Worm (Caenorhabditis elegans) whole organism, early embryonic: ENCODE measurements around the gene dtmk-1.

Source experiments
- B0310.2 ChIP-seq: sonication (generic microtip); optimal IDR thresholded peaks from 2 replicates; lab custom pipeline; 2016; ENCODE audit warnings: mild to moderate bottlenecking, missing genetic modification characterization, missing compliant biosample characterization
- F13C5.2 ChIP-seq: sonication (generic microtip); optimal IDR thresholded peaks from 2 replicates; lab custom pipeline; 2017; ENCODE audit warnings: mild to moderate bottlenecking, missing genetic modification characterization, inconsistent platforms, missing compliant biosample characterization
- aly-1 ChIP-seq: sonication (generic microtip); optimal IDR thresholded peaks from 2 replicates; lab custom pipeline; 2016; ENCODE audit warnings: missing genetic modification characterization, missing compliant biosample characterization
- ama-1 ChIP-seq: fragments of 150-350 bp; optimal IDR thresholded peaks from 2 replicates; lab custom pipeline; 2014
- ceh-13 ChIP-seq: fragments of 200-800 bp; sonication (Bioruptor generic); optimal IDR thresholded peaks from 2 replicates; lab custom pipeline; 2018; ENCODE audit warnings: mild to moderate bottlenecking, missing genetic modification characterization, missing compliant biosample characterization
- ceh-36 ChIP-seq: sonication (generic microtip); optimal IDR thresholded peaks from 2 replicates; lab custom pipeline; 2016; ENCODE audit warnings: missing genetic modification characterization, inconsistent platforms, missing compliant biosample characterization
- ets-7 ChIP-seq: sonication (generic microtip); optimal IDR thresholded peaks from 2 replicates; lab custom pipeline; 2016; ENCODE audit warnings: missing genotype, missing genetic modification characterization, missing compliant biosample characterization
- flt-1 ChIP-seq: fragments of 200-800 bp; sonication (Bioruptor generic); IDR thresholded peaks from 2 replicates; pipeline ENCODE4 v1.3.6; 2022; ENCODE audit warnings: missing genetic modification characterization, missing compliant biosample characterization
- hmbx-1 ChIP-seq: sonication (generic microtip); optimal IDR thresholded peaks from 2 replicates; lab custom pipeline; 2016; ENCODE audit warnings: mild to moderate bottlenecking, missing genetic modification characterization, missing compliant biosample characterization
- hmg-4 ChIP-seq: fragments of 200-800 bp; sonication (Bioruptor generic); optimal IDR thresholded peaks from 2 replicates; lab custom pipeline; 2018; ENCODE audit warnings: mild to moderate bottlenecking, missing genetic modification characterization, missing compliant biosample characterization
- hnd-1 ChIP-seq: sonication (generic microtip); optimal IDR thresholded peaks from 2 replicates; lab custom pipeline; 2016; ENCODE audit warnings: missing genetic modification characterization, missing compliant biosample characterization
- pes-1 ChIP-seq: fragments of 200-800 bp; sonication (Bioruptor generic); IDR thresholded peaks from 2 replicates; pipeline ENCODE4 v1.3.6; 2022; ENCODE audit warnings: missing genetic modification reagents, missing genetic modification characterization, missing compliant biosample characterization
- scrt-1 ChIP-seq: fragments of 200-800 bp; sonication (Bioruptor generic); IDR thresholded peaks from 2 replicates; pipeline ENCODE4 v1.3.6; 2022; ENCODE audit warnings: missing genetic modification characterization, missing compliant biosample characterization
- sea-1 ChIP-seq: fragments of 200-800 bp; sonication (Bioruptor generic); conservative IDR thresholded peaks from 2 replicates; pipeline ENCODE4 v1.3.6; 2022; ENCODE audit warnings: missing genetic modification characterization, missing compliant biosample characterization
- tbx-11 ChIP-seq: fragments of 200-800 bp; sonication (Bioruptor generic); IDR thresholded peaks from 2 replicates; pipeline ENCODE4 v1.3.6; 2022; ENCODE audit warnings: missing genetic modification characterization, missing compliant biosample characterization
- tbx-37 ChIP-seq: fragments of 200-800 bp; sonication (Bioruptor generic); conservative IDR thresholded peaks from 2 replicates; pipeline ENCODE4 v1.3.6; 2022; ENCODE audit warnings: missing genetic modification reagents, missing genetic modification characterization, missing compliant biosample characterization
- tra-4 ChIP-seq: sonication (generic microtip); optimal IDR thresholded peaks from 2 replicates; lab custom pipeline; 2017; ENCODE audit warnings: missing genetic modification characterization, missing compliant biosample characterization

Gene dtmk-1

DNA sequence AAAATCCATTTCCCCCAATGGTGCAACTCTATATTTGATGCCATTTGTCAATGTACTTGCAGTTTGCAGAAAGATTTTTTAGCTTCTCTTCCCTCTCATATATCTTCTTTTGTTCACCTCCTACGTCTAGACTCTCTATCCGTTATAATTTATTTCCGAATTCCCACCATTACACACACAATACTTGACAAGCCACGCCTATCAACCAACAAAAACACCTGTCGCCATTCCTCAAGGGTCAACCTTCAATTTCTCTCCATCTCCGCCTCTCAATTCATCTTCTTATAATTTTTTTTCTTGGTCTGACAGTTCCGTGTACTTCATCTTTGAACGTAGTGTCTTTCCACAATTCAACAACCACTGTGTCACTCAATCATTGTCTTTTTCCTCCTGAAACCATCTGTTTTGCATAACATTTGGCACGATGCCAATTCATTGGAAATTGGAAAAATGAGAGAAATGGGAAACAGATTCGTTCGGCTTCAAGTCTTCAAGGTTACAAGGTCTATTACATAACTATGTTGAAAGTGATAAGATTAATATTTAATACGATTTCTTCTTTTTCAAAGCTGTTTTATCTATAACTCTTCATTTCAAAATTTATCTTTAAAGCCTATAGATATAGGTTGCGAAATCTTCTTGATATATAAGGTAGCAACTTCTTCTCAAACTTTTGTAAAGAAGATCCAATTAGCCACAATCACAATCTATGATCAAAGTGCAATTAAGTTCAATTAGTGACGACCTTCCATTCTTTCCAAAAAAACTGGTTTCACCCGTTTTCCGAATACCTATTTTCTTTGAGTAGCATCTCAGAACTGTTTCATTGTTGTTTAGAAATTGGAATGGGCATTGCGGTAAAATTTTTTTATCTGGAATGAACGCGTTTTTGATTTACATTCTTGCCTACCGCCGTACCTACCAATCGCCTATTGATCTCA lies 20.0 kb upstream of the dtmk-1 start:
- TF ChIP-seq hnd-1: no peak
- TF ChIP-seq B0310.2: no peak
- TF ChIP-seq sea-1 (GFP tag; lab: Robert Waterston, UW): no peak
- TF ChIP-seq tra-4: no peak
- no peak for TF ChIP-seq hmbx-1
- TF ChIP-seq ets-7: no peak
- no peak for TF ChIP-seq aly-1 (tag; lab: Kevin White, UChicago)
- no peak for TF ChIP-seq hmg-4
- no peak for TF ChIP-seq flt-1
- no peak for TF ChIP-seq pes-1
- TF ChIP-seq F13C5.2 (tag; lab: Kevin White, UChicago): no peak
- TF ChIP-seq tbx-11 (GFP tag; lab: Robert Waterston, UW): no peak
- TF ChIP-seq ceh-36 (tag; lab: Kevin White, UChicago): no peak
- TF ChIP-seq scrt-1 (GFP tag; lab: Robert Waterston, UW): no peak

DNA sequence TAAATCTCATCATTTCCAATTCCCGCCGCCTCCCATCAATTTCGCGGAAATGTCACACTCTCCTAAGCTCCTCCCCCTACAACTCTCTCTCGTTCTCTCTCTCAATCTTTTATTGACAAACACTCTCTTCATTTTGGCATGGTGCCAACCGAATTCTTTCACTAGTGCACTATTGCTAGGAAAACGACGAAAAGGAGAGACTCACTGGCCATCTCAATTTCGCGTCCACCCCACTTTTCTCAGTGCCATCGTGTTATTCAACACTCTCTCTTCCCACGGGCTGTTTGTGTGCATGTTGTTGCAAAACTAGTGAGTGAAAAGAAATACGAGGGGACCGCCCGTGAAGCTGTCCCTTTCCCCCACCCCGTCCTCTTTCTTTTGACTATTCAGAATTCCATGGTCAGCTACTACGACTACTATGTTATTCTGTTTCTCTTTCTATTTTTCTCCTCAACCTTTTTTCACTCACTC lies 18.0 kb upstream of the dtmk-1 start:
- TF ChIP-seq F13C5.2 (tag; lab: Kevin White, UChicago) (peak; percentile 49), ama-1 (lab: Kevin White, UChicago) (no peak), hmg-4 (peak; percentile 47)

DNA sequence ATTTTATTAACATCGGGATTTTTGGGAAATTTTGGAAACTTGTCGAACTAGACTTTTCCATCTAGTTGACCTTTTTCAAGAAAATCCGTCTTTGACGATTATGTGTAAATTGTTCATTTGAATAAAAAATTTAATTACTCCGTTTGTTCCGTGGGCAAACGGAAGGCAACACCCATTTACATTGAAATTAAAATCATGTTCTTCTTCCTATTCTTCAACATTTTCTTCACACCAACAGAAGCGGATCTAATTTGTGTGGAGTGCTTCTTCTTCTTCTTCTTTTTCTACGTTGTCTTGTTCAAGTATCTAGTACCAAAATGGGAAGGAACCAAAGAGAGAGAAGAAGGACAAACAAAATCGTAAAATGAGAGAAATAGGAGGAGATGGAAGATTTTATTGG lies 15.5 kb upstream of the dtmk-1 start:
- TF ChIP-seq aly-1 (tag; lab: Kevin White, UChicago) (no peak), pes-1 (no peak), ets-7 (no peak), hnd-1 (no peak), ceh-36 (tag; lab: Kevin White, UChicago) (no peak), flt-1 (no peak), hmg-4 (no peak), tbx-37 (GFP tag; lab: Robert Waterston, UW) (no peak), tbx-11 (GFP tag; lab: Robert Waterston, UW) (no peak), ceh-13 (GFP tag; lab: Kevin White, UChicago) (no peak), sea-1 (GFP tag; lab: Robert Waterston, UW) (no peak), tra-4 (no peak), scrt-1 (GFP tag; lab: Robert Waterston, UW) (no peak), hmbx-1 (no peak), ama-1 (lab: Kevin White, UChicago) (no peak), F13C5.2 (tag; lab: Kevin White, UChicago) (no peak), B0310.2 (no peak)

DNA sequence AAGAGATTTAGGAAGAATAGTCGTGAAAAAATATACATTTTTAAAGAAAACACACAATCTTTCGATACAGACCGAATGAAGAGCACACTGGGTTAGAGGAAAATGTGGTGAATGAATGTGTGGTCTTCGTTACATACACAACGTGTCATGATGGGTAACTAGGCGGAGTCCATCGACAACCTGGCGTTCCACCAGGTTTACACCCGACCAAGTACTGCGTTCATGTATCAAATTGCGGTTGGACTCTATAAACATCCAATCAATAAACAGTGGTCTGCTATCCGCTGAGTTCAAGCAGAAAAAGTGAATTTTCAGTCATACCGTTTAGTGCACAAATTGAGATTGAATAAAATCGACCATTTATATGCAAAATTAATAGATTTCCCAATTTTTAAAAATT lies 14.9 kb upstream of the dtmk-1 start, which contains the start of gene sdz-38:
TSS of gene sdz-38 (minus strand) at position 101 of the 400 bp plus-strand sequence.
- TF ChIP-seq pes-1 (no peak), hmg-4 (no peak), tbx-37 (GFP tag; lab: Robert Waterston, UW) (no peak)

DNA sequence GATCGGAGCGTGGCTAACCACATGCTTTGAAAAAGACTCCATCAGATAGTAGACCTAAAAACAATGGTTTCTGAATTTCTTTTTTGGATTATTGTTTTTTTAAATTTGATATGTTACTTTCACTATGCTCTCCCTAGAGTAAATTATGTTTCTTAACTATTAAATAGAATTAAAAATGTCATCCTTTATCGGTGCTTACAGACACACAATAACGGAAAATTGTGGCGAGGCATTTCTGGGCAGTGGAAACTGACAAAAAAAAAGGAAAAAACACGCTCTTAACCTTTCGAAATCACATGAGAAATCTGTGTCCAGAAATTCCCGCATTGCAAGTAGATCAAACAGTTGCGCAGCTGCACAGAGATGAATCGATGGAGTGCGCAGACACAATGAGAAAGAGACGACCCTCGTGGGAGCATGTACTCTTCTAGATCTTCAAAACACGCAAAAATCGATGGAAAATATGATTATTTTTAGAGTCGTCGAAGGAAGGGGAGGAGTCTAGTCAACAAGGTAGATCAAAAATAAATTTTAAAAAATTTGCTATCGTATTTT lies 13.3 kb upstream of the dtmk-1 start, which contains the start of gene ZK892.6:
TSS of gene ZK892.6 (minus strand) at position 51 of the 555 bp plus-strand sequence.
- TF ChIP-seq B0310.2 (no peak), pes-1 (no peak), tbx-37 (GFP tag; lab: Robert Waterston, UW) (no peak), hmg-4 (no peak), sea-1 (GFP tag; lab: Robert Waterston, UW) (no peak), ceh-13 (GFP tag; lab: Kevin White, UChicago) (no peak), hmbx-1 (no peak), hnd-1 (no peak), ama-1 (lab: Kevin White, UChicago) (no peak), tra-4 (no peak), flt-1 (no peak), ets-7 (no peak), tbx-11 (GFP tag; lab: Robert Waterston, UW) (no peak), scrt-1 (GFP tag; lab: Robert Waterston, UW) (no peak), aly-1 (tag; lab: Kevin White, UChicago) (no peak), F13C5.2 (tag; lab: Kevin White, UChicago) (no peak), ceh-36 (tag; lab: Kevin White, UChicago) (no peak)

DNA sequence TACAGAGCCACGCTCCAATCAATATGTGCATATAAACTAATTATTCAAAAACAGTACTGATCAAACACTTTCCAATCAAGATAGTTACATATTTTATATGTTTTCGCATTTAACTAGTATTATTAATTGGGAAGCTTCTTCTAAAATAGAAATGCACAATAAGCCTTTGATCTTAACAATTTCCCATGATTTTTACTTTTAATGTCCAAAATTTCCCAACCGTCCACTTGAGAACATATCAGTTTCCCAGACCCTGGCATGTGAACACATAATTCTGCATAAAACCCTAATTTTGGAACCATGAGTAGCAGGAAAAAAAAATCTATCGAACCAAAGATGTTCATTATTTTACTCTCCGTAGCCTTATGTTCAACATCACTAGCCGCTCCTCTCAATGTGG lies 9.5 kb upstream of the dtmk-1 start, which contains the start of gene R53.8:
TSS of gene R53.8 (plus strand) at position 301 of the 400 bp plus-strand sequence.
- TF ChIP-seq ets-7 (no peak), aly-1 (tag; lab: Kevin White, UChicago) (no peak), ceh-13 (GFP tag; lab: Kevin White, UChicago) (no peak), tbx-11 (GFP tag; lab: Robert Waterston, UW) (no peak), hmg-4 (no peak), tbx-37 (GFP tag; lab: Robert Waterston, UW) (no peak), pes-1 (no peak), ceh-36 (tag; lab: Kevin White, UChicago) (no peak), F13C5.2 (tag; lab: Kevin White, UChicago) (no peak), ama-1 (lab: Kevin White, UChicago) (no peak), B0310.2 (no peak), tra-4 (no peak), scrt-1 (GFP tag; lab: Robert Waterston, UW) (no peak), hmbx-1 (no peak), sea-1 (GFP tag; lab: Robert Waterston, UW) (no peak), hnd-1 (no peak), flt-1 (no peak)

DNA sequence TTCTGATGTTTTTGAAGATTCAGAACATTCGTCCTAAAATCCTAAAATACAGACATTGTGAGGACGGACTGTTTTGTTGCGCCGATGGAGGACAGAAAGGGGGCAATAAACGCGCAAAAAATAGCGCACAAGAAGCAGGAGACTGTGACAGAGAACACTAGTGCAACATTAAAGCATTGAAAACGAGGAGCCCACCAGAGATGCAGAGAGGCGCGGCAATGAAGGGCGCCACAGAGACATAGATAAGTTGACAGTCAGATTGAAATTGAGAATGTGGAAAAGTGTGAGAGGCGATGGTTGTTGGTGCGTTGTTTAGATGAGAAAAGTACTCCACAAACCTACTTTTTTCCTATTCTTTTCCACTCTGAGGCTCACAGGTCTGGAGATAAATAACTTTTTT lies 8.1 kb upstream of the dtmk-1 start, which contains the start of gene aakg-5:
TSS of gene aakg-5 (minus strand) at position 159 of the 400 bp plus-strand sequence.
- TF ChIP-seq tra-4 (no peak), hmg-4 (no peak), ceh-36 (tag; lab: Kevin White, UChicago) (no peak), aly-1 (tag; lab: Kevin White, UChicago) (no peak), tbx-11 (GFP tag; lab: Robert Waterston, UW) (no peak), ets-7 (no peak), hnd-1 (no peak), pes-1 (no peak), scrt-1 (GFP tag; lab: Robert Waterston, UW) (no peak), F13C5.2 (tag; lab: Kevin White, UChicago) (no peak), B0310.2 (no peak), sea-1 (GFP tag; lab: Robert Waterston, UW) (no peak), ama-1 (lab: Kevin White, UChicago) (no peak), tbx-37 (GFP tag; lab: Robert Waterston, UW) (no peak), hmbx-1 (no peak), ceh-13 (GFP tag; lab: Kevin White, UChicago) (no peak), flt-1 (no peak)
